Fruit fly (Drosophila melanogaster): ENCODE results near the gene ifc.
A peak's percentile ranks its signal among the peaks of the same experiment; 100 is the strongest.

The ifc gene

DNA sequence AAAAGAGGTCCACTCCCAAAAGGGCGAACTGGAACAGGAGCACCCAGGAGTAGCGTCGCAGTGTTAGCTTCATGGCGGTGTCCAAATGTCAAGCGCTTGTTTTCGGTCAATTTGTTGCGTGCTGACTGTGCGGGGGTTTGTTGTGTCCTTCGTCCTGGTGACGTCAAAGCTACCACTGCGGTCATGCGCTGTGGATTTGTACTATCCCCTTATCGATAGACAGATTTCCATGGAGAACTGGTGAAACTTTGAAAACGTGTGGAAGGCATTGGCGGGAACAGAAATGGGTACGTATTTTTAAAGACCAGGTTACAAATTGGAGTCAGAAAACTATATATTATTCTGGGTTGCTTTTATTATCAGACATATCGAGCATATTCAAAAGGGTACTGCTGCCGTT, 30.0 kb upstream of the ifc start, which contains the start of gene CG13999:
Gene CG13999 (minus strand): TSS at position 314 of the 400 bp plus-strand sequence.
- no peak for TF ChIP-seq eg (GFP tag; IDR thresholded peaks at IDR 0.05)
- no peak for TF ChIP-seq CG6163 (GFP tag; IDR thresholded peaks at IDR 0.05)
- TF ChIP-seq CG1621 (tag; optimal IDR thresholded peaks at IDR 0.05), result no peak
- no peak for TF ChIP-seq Eip75B (GFP tag; optimal IDR thresholded peaks at IDR 0.05)
- no peak for TF ChIP-seq CG3032 (tag; optimal IDR thresholded peaks at IDR 0.05)

DNA sequence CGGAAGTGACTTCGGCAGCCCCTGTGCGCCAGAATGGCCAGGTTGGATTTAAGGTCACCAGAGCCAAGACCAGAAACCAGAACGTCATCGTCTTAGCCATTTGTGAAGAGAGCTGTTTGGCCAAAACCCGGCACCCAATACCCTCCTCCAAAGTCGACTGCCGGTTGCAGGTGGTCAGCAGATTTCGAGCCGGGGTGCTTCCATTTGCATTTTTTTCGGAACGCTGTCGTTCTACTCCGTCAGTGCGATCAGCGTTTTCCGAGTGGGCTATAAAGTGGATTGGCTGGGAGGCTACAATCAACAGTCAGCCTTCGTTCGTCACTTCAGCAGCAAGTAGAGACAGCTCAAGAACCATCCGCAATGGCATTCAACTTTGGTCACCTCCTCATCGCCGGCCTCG, 29.4 kb upstream of the ifc start, which contains the start of the genes CG13998 and Vm26Ab:
Gene CG13998 (minus strand): TSS at position 114 of the 400 bp plus-strand sequence.
Gene Vm26Ab (plus strand): TSS at position 299 of the 400 bp plus-strand sequence.
- no peak for TF ChIP-seq Blimp-1 (GFP tag; optimal IDR thresholded peaks at IDR 0.05)

DNA sequence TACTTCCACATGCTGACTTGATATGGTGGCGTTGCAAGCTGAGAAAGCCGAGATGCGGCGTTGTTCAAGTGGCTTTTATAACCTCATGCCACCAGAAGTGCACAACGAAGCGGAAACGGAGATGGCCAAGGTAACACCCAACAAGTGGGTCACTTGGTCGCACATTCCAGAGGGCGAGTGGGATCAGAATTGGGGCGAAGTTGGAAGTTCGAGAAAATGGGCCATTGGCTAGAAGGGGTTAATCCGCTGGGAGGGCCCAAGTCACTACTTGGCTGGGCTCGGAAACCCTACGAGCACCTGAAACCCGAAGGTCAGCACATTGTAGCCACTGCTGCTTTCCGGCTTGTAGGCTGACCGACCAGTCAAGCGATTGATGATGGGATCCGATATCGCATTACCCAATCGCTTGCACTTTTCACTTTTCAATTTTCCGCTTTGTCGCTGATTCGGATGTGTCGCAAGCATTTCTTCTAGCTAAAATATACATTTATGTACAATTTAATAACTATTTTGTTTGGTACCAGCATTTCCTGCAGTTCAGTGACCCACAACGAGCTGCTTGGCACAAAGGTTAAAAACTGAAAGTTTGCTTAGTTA, 27.5 kb upstream of the ifc start, which contains the start of gene Vm26Ac:
Gene Vm26Ac (minus strand): TSS at position 51 of the 597 bp plus-strand sequence.
- TF ChIP-seq CG8319 (GFP tag; optimal IDR thresholded peaks at IDR 0.05), result no peak
- TF ChIP-seq achi (GFP tag; optimal IDR thresholded peaks at IDR 0.05), result no peak
- TF ChIP-seq eg (GFP tag; IDR thresholded peaks at IDR 0.05), result no peak
- no peak for TF ChIP-seq Sox102F (GFP tag; optimal IDR thresholded peaks at IDR 0.05)
- no peak for TF ChIP-seq dac (GFP tag; optimal IDR thresholded peaks at IDR 0.05)

dm6 chr2L:5959863-5960658, 26.1 kb upstream of the ifc start, which contains the start of gene Vm26Aa:
Gene Vm26Aa, minus strand, starts transcription at chr2L:5960340.
- TF ChIP-seq acj6 (GFP tag; optimal IDR thresholded peaks at IDR 0.05) (no peak), cyc (GFP tag; optimal IDR thresholded peaks at IDR 0.05) (no peak), svp (GFP tag) (no peak), vri (GFP tag; optimal IDR thresholded peaks at IDR 0.05) (no peak), ss (GFP tag; optimal IDR thresholded peaks at IDR 0.05) (no peak), topi (GFP tag; optimal IDR thresholded peaks at IDR 0.05) (no peak)

- no peak for TF ChIP-seq net (GFP tag; optimal IDR thresholded peaks at IDR 0.05)
- TF ChIP-seq topi (GFP tag; optimal IDR thresholded peaks at IDR 0.05), result no peak
- peak in 1 of 2 experiments; percentile 98 for TF ChIP-seq ss (GFP tag; optimal IDR thresholded peaks at IDR 0.05)
- TF ChIP-seq CG6808 (GFP tag; optimal IDR thresholded peaks at IDR 0.05), result no peak
Measured at dm6 chr2L:5961169-5961918, 24.8 kb upstream of the ifc start.

- TF ChIP-seq CG15336 (GFP tag; IDR thresholded peaks at IDR 0.05) (no peak), CG4318 (GFP tag; optimal IDR thresholded peaks at IDR 0.05) (no peak), CG9139 (GFP tag; optimal IDR thresholded peaks at IDR 0.05) (no peak), ss (GFP tag; optimal IDR thresholded peaks at IDR 0.05) (no peak), CG10669 (GFP tag; optimal IDR thresholded peaks at IDR 0.05) (no peak), cyc (GFP tag; optimal IDR thresholded peaks at IDR 0.05) (no peak), net (GFP tag; optimal IDR thresholded peaks at IDR 0.05) (no peak), CG8319 (GFP tag; optimal IDR thresholded peaks at IDR 0.05) (no peak), spab (GFP tag; optimal IDR thresholded peaks at IDR 0.05) (no peak), CG16779 (tag; optimal IDR thresholded peaks at IDR 0.05) (no peak), CG6808 (GFP tag; optimal IDR thresholded peaks at IDR 0.05) (no peak), vri (GFP tag; optimal IDR thresholded peaks at IDR 0.05) (no peak), Eip78C (GFP tag) (no peak), Hr39 (GFP tag; optimal IDR thresholded peaks at IDR 0.05) (no peak), Lpt (GFP tag; optimal IDR thresholded peaks at IDR 0.05) (no peak), esn (GFP tag; optimal IDR thresholded peaks at IDR 0.05) (no peak)
Measured at dm6 chr2L:5963251-5963650, 22.9 kb upstream of the ifc start.
